Fruit fly (Drosophila melanogaster) whole organism, pupa: ENCODE results near the gene CG42327.
A peak's percentile ranks its signal among the peaks of the same experiment; 100 is the strongest.

ENCODE experiments used
- CG10348 ChIP-seq: fragments of 200-800 bp; sonication (Bioruptor generic); IDR thresholded peaks from 2 replicates; pipeline ENCODE4 v1.3.6; 2022; ENCODE audit warnings: missing biosample characterization, missing genetic modification characterization
- CG12605 ChIP-seq: fragments of 200-800 bp; sonication (Bioruptor generic); IDR thresholded peaks from 2 replicates; pipeline ENCODE4 v1.3.6; 2022; ENCODE audit warnings: missing biosample characterization, missing genetic modification characterization
- CG13204 ChIP-seq: fragments of 200-800 bp; sonication (Bioruptor generic); optimal IDR thresholded peaks from 2 replicates; lab custom pipeline; 2018; ENCODE audit warnings: missing biosample characterization, mild to moderate bottlenecking, missing genetic modification characterization, moderate library complexity
- CG14655 ChIP-seq: fragments of 200-800 bp; sonication (Bioruptor generic); optimal IDR thresholded peaks from 3 replicates; lab custom pipeline; 2017; ENCODE audit warnings: mild to moderate bottlenecking, missing biosample characterization, missing genetic modification reagents, missing genetic modification characterization
- CG15710 ChIP-seq: fragments of 200-800 bp; sonication (Bioruptor generic); optimal IDR thresholded peaks from 2 replicates; lab custom pipeline; 2018; ENCODE audit warnings: missing biosample characterization, mild to moderate bottlenecking, missing genetic modification characterization, moderate library complexity
- CG17806 ChIP-seq: fragments of 200-800 bp; sonication (Bioruptor generic); optimal IDR thresholded peaks from 2 replicates; lab custom pipeline; 2018; ENCODE audit warnings: missing biosample characterization, mild to moderate bottlenecking, missing genetic modification characterization, moderate library complexity
- CG32121 ChIP-seq: fragments of 200-800 bp; sonication (Bioruptor generic); IDR thresholded peaks from 2 replicates; pipeline ENCODE4 v1.3.6; 2022; ENCODE audit warnings: missing biosample characterization, missing genetic modification characterization
- CG34367 ChIP-seq: fragments of 200-800 bp; sonication (Bioruptor generic); optimal IDR thresholded peaks from 2 replicates; lab custom pipeline; 2018; ENCODE audit warnings: missing biosample characterization, mild to moderate bottlenecking, missing genetic modification characterization
- CG4496 ChIP-seq: fragments of 200-800 bp; sonication (Bioruptor generic); IDR thresholded peaks from 3 replicates; pipeline ENCODE4 v1.3.6; 2022; ENCODE audit warnings: missing biosample characterization, missing genetic modification characterization
- CG8159 ChIP-seq: fragments of 200-800 bp; sonication (Bioruptor generic); optimal IDR thresholded peaks from 3 replicates; lab custom pipeline; 2018; ENCODE audit warnings: missing biosample characterization, mild to moderate bottlenecking, missing genetic modification characterization, moderate library complexity
- CG8301 ChIP-seq: fragments of 200-800 bp; sonication (Bioruptor generic); optimal IDR thresholded peaks from 2 replicates; lab custom pipeline; 2018; ENCODE audit warnings: missing biosample characterization, mild to moderate bottlenecking, missing genetic modification characterization
- CG9948 ChIP-seq: fragments of 200-800 bp; sonication (Bioruptor generic); optimal IDR thresholded peaks from 2 replicates; lab custom pipeline; 2018; ENCODE audit warnings: missing biosample characterization, mild to moderate bottlenecking, missing genetic modification characterization, moderate library complexity
- D1 ChIP-seq: fragments of 200-800 bp; sonication (Bioruptor generic); optimal IDR thresholded peaks from 2 replicates; lab custom pipeline; 2018; ENCODE audit warnings: missing biosample characterization, mild to moderate bottlenecking, missing genetic modification characterization, moderate library complexity
- EcR ChIP-seq: fragments of 200-800 bp; sonication (Bioruptor generic); optimal IDR thresholded peaks from 3 replicates; lab custom pipeline; 2019; ENCODE audit warnings: missing biosample characterization, missing genetic modification characterization, mild to moderate bottlenecking, moderate library complexity, missing genetic modification reagents
- Ets98B ChIP-seq: fragments of 200-800 bp; sonication (Bioruptor generic); IDR thresholded peaks from 2 replicates; pipeline ENCODE4 v1.3.6; 2022; ENCODE audit warnings: missing biosample characterization, missing genetic modification characterization
- Pif1A ChIP-seq: fragments of 200-800 bp; sonication (Bioruptor generic); optimal IDR thresholded peaks from 3 replicates; lab custom pipeline; 2016; ENCODE audit warnings: missing biosample characterization, missing genetic modification characterization
- Pif1B ChIP-seq: fragments of 200-800 bp; sonication (Bioruptor generic); optimal IDR thresholded peaks from 3 replicates; lab custom pipeline; 2016; ENCODE audit warnings: missing biosample characterization, missing genetic modification characterization
- Snoo ChIP-seq: fragments of 200-800 bp; sonication (Bioruptor generic); optimal IDR thresholded peaks from 3 replicates; lab custom pipeline; 2017; ENCODE audit warnings: missing biosample characterization, mild to moderate bottlenecking, missing genetic modification characterization, inconsistent platforms
- fd96Ca ChIP-seq: fragments of 200-800 bp; sonication (Bioruptor generic); IDR thresholded peaks from 3 replicates; pipeline ENCODE4 v1.3.6; 2022; ENCODE audit warnings: missing biosample characterization, missing genetic modification characterization
- gl ChIP-seq: fragments of 200-800 bp; sonication (Bioruptor generic); optimal IDR thresholded peaks from 2 replicates; lab custom pipeline; 2018; ENCODE audit warnings: missing biosample characterization, mild to moderate bottlenecking, missing genetic modification characterization
- rn ChIP-seq: fragments of 200-800 bp; sonication (Bioruptor generic); IDR thresholded peaks from 2 replicates; pipeline ENCODE4 v1.3.6; 2022; ENCODE audit warnings: missing biosample characterization, missing genetic modification characterization

CG42327 gene

dm6 chr3R:11650105-11651039, 5.6 kb upstream of the CG42327 start, which contains the start of the genes Csk and Elp1:
Gene Csk, minus strand, starts transcription at chr3R:11650706.
Gene Elp1, plus strand, starts transcription at chr3R:11650971.
- TF ChIP-seq gl (tag; lab: Kevin White, UChicago) (no peak), CG32121 (no peak; the same call in 1 of the 2 replicates), D1 (tag; lab: Kevin White, UChicago) (no peak), Ets98B (GFP tag; lab: Robert Waterston, UW) (no peak), EcR (GFP tag; lab: Kevin White, UChicago) (no peak), CG8301 (tag; lab: Kevin White, UChicago) (peak; percentile 8), CG10348 (no peak), CG9948 (peak; percentile 24), CG8159 (peak; percentile 53), CG17806 (tag; lab: Kevin White, UChicago) (peak; percentile 20), rn (GFP tag; lab: Robert Waterston, UW) (no peak), Pif1B (GFP tag; lab: Kevin White, UChicago) (peak; percentile 6), Snoo (tag; lab: Kevin White, UChicago) (no peak), CG4496 (GFP tag; lab: Robert Waterston, UW) (0 out of 3 replicates have a peak, but pooled peaks have one; percentile 39), CG12605 (GFP tag; lab: Robert Waterston, UW) (no peak), CG14655 (GFP tag; lab: Kevin White, UChicago) (peak; percentile 15), fd96Ca (GFP tag; lab: Robert Waterston, UW) (0 out of 3 replicates have a peak, but pooled peaks have one; percentile 18), Pif1A (GFP tag; lab: Kevin White, UChicago) (peak; percentile 23), CG15710 (tag; lab: Kevin White, UChicago) (peak; percentile 45), CG13204 (no peak), CG34367 (tag; lab: Kevin White, UChicago) (peak; percentile 26)

dm6 chr3R:11656614-11657216, 766 bp downstream of the CG42327 start:
- peak; percentile 97 for TF ChIP-seq rn (GFP tag; lab: Robert Waterston, UW)
- peak; percentile 98 for TF ChIP-seq gl (tag; lab: Kevin White, UChicago)
- TF ChIP-seq CG8159, result peak; percentile 99
- TF ChIP-seq Ets98B (GFP tag; lab: Robert Waterston, UW), result peak; percentile 99
- peak; percentile 99 for TF ChIP-seq CG9948
- TF ChIP-seq CG14655 (GFP tag; lab: Kevin White, UChicago), result peak; percentile 99
- TF ChIP-seq D1 (tag; lab: Kevin White, UChicago), result peak; percentile 97
- peak; percentile 99 for TF ChIP-seq CG8301 (tag; lab: Kevin White, UChicago)
- peak; percentile 99 for TF ChIP-seq CG12605 (GFP tag; lab: Robert Waterston, UW)
- peak; percentile 99 for TF ChIP-seq CG34367 (tag; lab: Kevin White, UChicago)
- peak; percentile 99 for TF ChIP-seq Pif1A (GFP tag; lab: Kevin White, UChicago)
- TF ChIP-seq Pif1B (GFP tag; lab: Kevin White, UChicago), result peak; percentile 100
- peak; percentile 98 for TF ChIP-seq Snoo (tag; lab: Kevin White, UChicago)
- peak; percentile 99 for TF ChIP-seq CG15710 (tag; lab: Kevin White, UChicago)
- peak; percentile 96 for TF ChIP-seq CG13204
- TF ChIP-seq CG10348, result peak; percentile 94
- peak; percentile 99 for TF ChIP-seq fd96Ca (GFP tag; lab: Robert Waterston, UW)
- TF ChIP-seq CG4496 (GFP tag; lab: Robert Waterston, UW), result peak; percentile 99
- TF ChIP-seq CG17806 (tag; lab: Kevin White, UChicago), result peak; percentile 99
- peak; percentile 60 for TF ChIP-seq EcR (GFP tag; lab: Kevin White, UChicago)
- TF ChIP-seq CG32121, result peak; percentile 99

- TF ChIP-seq Snoo (tag; lab: Kevin White, UChicago), result peak; percentile 78
- TF ChIP-seq CG14655 (GFP tag; lab: Kevin White, UChicago), result peak; percentile 80
- peak; percentile 90 for TF ChIP-seq CG4496 (GFP tag; lab: Robert Waterston, UW)
- TF ChIP-seq CG32121, result peak; percentile 76
- TF ChIP-seq CG15710 (tag; lab: Kevin White, UChicago), result peak; percentile 85
- peak; percentile 56; the same call in 1 of the 2 replicates for TF ChIP-seq CG12605 (GFP tag; lab: Robert Waterston, UW)
- TF ChIP-seq CG10348, result no peak
- TF ChIP-seq CG9948, result peak; percentile 83
- TF ChIP-seq fd96Ca (GFP tag; lab: Robert Waterston, UW), result peak; percentile 62; the same call in 1 of the 3 replicates
- TF ChIP-seq CG8301 (tag; lab: Kevin White, UChicago), result peak; percentile 78
- TF ChIP-seq gl (tag; lab: Kevin White, UChicago), result peak; percentile 76
- TF ChIP-seq Pif1A (GFP tag; lab: Kevin White, UChicago), result peak; percentile 83
- TF ChIP-seq rn (GFP tag; lab: Robert Waterston, UW), result peak; percentile 41; the same call in 1 of the 2 replicates
- peak; percentile 87 for TF ChIP-seq CG8159
- peak; percentile 81 for TF ChIP-seq EcR (GFP tag; lab: Kevin White, UChicago)
- peak; percentile 25 for TF ChIP-seq D1 (tag; lab: Kevin White, UChicago)
- TF ChIP-seq CG34367 (tag; lab: Kevin White, UChicago), result peak; percentile 81
- TF ChIP-seq Ets98B (GFP tag; lab: Robert Waterston, UW), result peak; percentile 74
- TF ChIP-seq CG17806 (tag; lab: Kevin White, UChicago), result peak; percentile 87
- TF ChIP-seq CG13204, result peak; percentile 74
- peak; percentile 86 for TF ChIP-seq Pif1B (GFP tag; lab: Kevin White, UChicago)
Measured at dm6 chr3R:11657786-11658193, 1.8 kb downstream of the CG42327 start.

dm6 chr3R:11661187-11661586, 5.2 kb downstream of the CG42327 start:
- TF ChIP-seq CG14655 (GFP tag; lab: Kevin White, UChicago), result peak; percentile 36
- peak; percentile 14; the same call in 1 of the 3 replicates for TF ChIP-seq fd96Ca (GFP tag; lab: Robert Waterston, UW)
- no peak; the same call in 2 of the 3 replicates for TF ChIP-seq CG4496 (GFP tag; lab: Robert Waterston, UW)
- no peak for TF ChIP-seq CG34367 (tag; lab: Kevin White, UChicago)
- TF ChIP-seq CG10348, result no peak
- TF ChIP-seq Pif1A (GFP tag; lab: Kevin White, UChicago), result no peak
- no peak for TF ChIP-seq CG9948
- TF ChIP-seq Ets98B (GFP tag; lab: Robert Waterston, UW), result no peak
- no peak for TF ChIP-seq EcR (GFP tag; lab: Kevin White, UChicago)
- TF ChIP-seq CG8301 (tag; lab: Kevin White, UChicago), result peak; percentile 32
